Fruit fly (Drosophila melanogaster) whole organism, embryonic: ENCODE results near the gene Cyp28d2.

ENCODE experiments used
- ATbp ChIP-seq: fragments of 200-800 bp; sonication (Bioruptor generic); optimal IDR thresholded peaks from 2 replicates; lab custom pipeline; 2017; ENCODE audit warnings: missing biosample characterization, mild to moderate bottlenecking, missing genetic modification characterization, missing genetic modification reagents
- Atf-2 ChIP-seq: fragments of 200-800 bp; sonication (Bioruptor generic); optimal IDR thresholded peaks from 2 replicates; lab custom pipeline; 2016; ENCODE audit warnings: missing biosample characterization, missing genetic modification characterization
- Blimp-1 ChIP-seq: fragments of 200-800 bp; sonication (Bioruptor generic); optimal IDR thresholded peaks from 3 replicates; lab custom pipeline; 2018; ENCODE audit warnings: missing biosample characterization, missing genetic modification characterization, mild to moderate bottlenecking, moderate library complexity, missing genetic modification reagents
- Bteb2 ChIP-seq: fragments of 200-800 bp; sonication (Bioruptor generic); optimal IDR thresholded peaks from 2 replicates; lab custom pipeline; 2016; ENCODE audit warnings: missing biosample characterization, missing genetic modification characterization
- CG10979 ChIP-seq: fragments of 200-800 bp; sonication (Bioruptor generic); optimal IDR thresholded peaks from 2 replicates; lab custom pipeline; 2018; ENCODE audit warnings: missing biosample characterization, mild to moderate bottlenecking, missing genetic modification characterization, moderate library complexity
- CG11504 ChIP-seq: fragments of 200-800 bp; sonication (Bioruptor generic); optimal IDR thresholded peaks from 3 replicates; lab custom pipeline; 2019; ENCODE audit warnings: missing biosample characterization, mild to moderate bottlenecking, missing genetic modification characterization, moderate library complexity
- CG13296 ChIP-seq: fragments of 200-800 bp; sonication (Bioruptor generic); optimal IDR thresholded peaks from 3 replicates; lab custom pipeline; 2018; ENCODE audit warnings: missing biosample characterization, mild to moderate bottlenecking, missing genetic modification characterization
- CG14710 ChIP-seq: fragments of 200-800 bp; sonication (Bioruptor generic); optimal IDR thresholded peaks from 3 replicates; lab custom pipeline; 2019; ENCODE audit warnings: missing biosample characterization, mild to moderate bottlenecking, missing genetic modification characterization, moderate library complexity
- CG15479 ChIP-seq: fragments of 200-800 bp; sonication (Bioruptor generic); optimal IDR thresholded peaks from 3 replicates; lab custom pipeline; 2019; ENCODE audit warnings: missing biosample characterization, mild to moderate bottlenecking, missing genetic modification characterization, moderate library complexity
- CG1603 ChIP-seq: fragments of 200-800 bp; sonication (Bioruptor generic); optimal IDR thresholded peaks from 2 replicates; lab custom pipeline; 2019; ENCODE audit warnings: missing biosample characterization, mild to moderate bottlenecking, missing genetic modification characterization, moderate library complexity
- CG17359 ChIP-seq: fragments of 200-800 bp; sonication (Bioruptor generic); optimal IDR thresholded peaks from 3 replicates; lab custom pipeline; 2018; ENCODE audit warnings: missing biosample characterization, mild to moderate bottlenecking, missing genetic modification characterization, moderate library complexity
- CG18011 ChIP-seq: fragments of 200-800 bp; sonication (Bioruptor generic); optimal IDR thresholded peaks from 2 replicates; lab custom pipeline; 2017; ENCODE audit warnings: missing biosample characterization, missing genetic modification characterization, mild to moderate bottlenecking, moderate library complexity, missing genotype
- CG18262 ChIP-seq: fragments of 200-800 bp; optimal IDR thresholded peaks from 3 replicates; lab custom pipeline; 2019; ENCODE audit warnings: missing biosample characterization, mild to moderate bottlenecking, missing genetic modification characterization, moderate library complexity
- CG2116 ChIP-seq: fragments of 200-800 bp; sonication (Bioruptor generic); optimal IDR thresholded peaks from 3 replicates; lab custom pipeline; 2018; ENCODE audit warnings: missing biosample characterization, mild to moderate bottlenecking, missing genetic modification characterization
- CG2889 ChIP-seq: fragments of 200-800 bp; sonication (Bioruptor generic); IDR thresholded peaks from 3 replicates; pipeline ENCODE4 v1.3.6; 2022; ENCODE audit warnings: missing biosample characterization, missing genetic modification characterization
- CG30431 ChIP-seq: fragments of 200-800 bp; sonication (Bioruptor generic); optimal IDR thresholded peaks from 2 replicates; lab custom pipeline; 2017; ENCODE audit warnings: missing biosample characterization, missing genetic modification characterization
- CG3065 ChIP-seq: fragments of 200-800 bp; sonication (Bioruptor generic); optimal IDR thresholded peaks from 2 replicates; lab custom pipeline; 2016; ENCODE audit warnings: missing biosample characterization, missing genetic modification characterization
- CG31441 ChIP-seq: fragments of 200-800 bp; sonication (Bioruptor generic); IDR thresholded peaks from 2 replicates; pipeline ENCODE4 v1.3.6; 2022; ENCODE audit warnings: missing biosample characterization, missing genetic modification characterization
- CG3847 ChIP-seq: fragments of 200-800 bp; sonication (Bioruptor generic); IDR thresholded peaks from 2 replicates; pipeline ENCODE4 v1.3.6; 2022; ENCODE audit warnings: missing biosample characterization, missing genetic modification characterization
- CG3995 ChIP-seq: fragments of 200-800 bp; sonication (Bioruptor generic); optimal IDR thresholded peaks from 3 replicates; lab custom pipeline; 2016; ENCODE audit warnings: missing biosample characterization, missing genetic modification characterization
- CG4424 ChIP-seq: fragments of 200-800 bp; sonication (Bioruptor generic); optimal IDR thresholded peaks from 3 replicates; lab custom pipeline; 2016; ENCODE audit warnings: missing biosample characterization, missing genetic modification characterization
- CG6654 ChIP-seq: fragments of 200-800 bp; sonication (Bioruptor generic); optimal IDR thresholded peaks from 2 replicates; lab custom pipeline; 2017; ENCODE audit warnings: missing biosample characterization, mild to moderate bottlenecking, missing genetic modification characterization
- CG6813 ChIP-seq: fragments of 200-800 bp; sonication (Bioruptor generic); optimal IDR thresholded peaks from 2 replicates; lab custom pipeline; 2017; ENCODE audit warnings: missing biosample characterization, missing genetic modification characterization, mild to moderate bottlenecking, moderate library complexity, missing genetic modification reagents
- CG7556 ChIP-seq: fragments of 200-800 bp; sonication (Bioruptor generic); optimal IDR thresholded peaks from 2 replicates; lab custom pipeline; 2017; ENCODE audit warnings: missing biosample characterization, mild to moderate bottlenecking, missing genetic modification characterization
- CG9437 ChIP-seq: fragments of 200-800 bp; sonication (Bioruptor generic); optimal IDR thresholded peaks from 2 replicates; lab custom pipeline; 2018; ENCODE audit warnings: missing biosample characterization, mild to moderate bottlenecking, missing genetic modification characterization
- D ChIP-seq, 2 experiments: fragments of 200-800 bp in 1 of 2; fragments of >200 bp in 1 of 2; sonication (Bioruptor generic) in 1 of 2; optimal IDR thresholded peaks; 2 replicates in 1 of 2; 3 replicates in 1 of 2; lab custom pipeline; 2017; ENCODE audit warnings: mild to moderate bottlenecking in 1 of 2, missing biosample characterization in 1 of 2, missing genetic modification characterization in 1 of 2, missing genetic modification reagents in 1 of 2
- Dp ChIP-seq: fragments of 200-800 bp; sonication (Bioruptor generic); optimal IDR thresholded peaks from 2 replicates; lab custom pipeline; 2018; ENCODE audit warnings: missing biosample characterization, mild to moderate bottlenecking, missing genetic modification characterization, moderate library complexity
- Drgx ChIP-seq: fragments of 200-800 bp; sonication (Bioruptor generic); IDR thresholded peaks from 2 replicates; pipeline ENCODE4 v1.3.6; 2022; ENCODE audit warnings: missing biosample characterization, missing genetic modification characterization
- Hmr ChIP-seq: fragments of 200-800 bp; sonication (Bioruptor generic); optimal IDR thresholded peaks from 3 replicates; lab custom pipeline; 2017; ENCODE audit warnings: mild to moderate bottlenecking, missing biosample characterization, missing genetic modification reagents, missing genetic modification characterization
- MESR4 ChIP-seq: fragments of 200-800 bp; sonication (Bioruptor generic); optimal IDR thresholded peaks from 2 replicates; lab custom pipeline; 2018; ENCODE audit warnings: missing biosample characterization, mild to moderate bottlenecking, missing genetic modification characterization, moderate library complexity
- Ptx1 ChIP-seq: fragments of 200-800 bp; sonication (Bioruptor generic); IDR thresholded peaks from 2 replicates; pipeline ENCODE4 v1.3.6; 2022; ENCODE audit warnings: missing biosample characterization, missing genetic modification characterization
- Sin3A ChIP-seq: fragments of >200 bp; optimal IDR thresholded peaks from 2 replicates; lab custom pipeline; 2018
- Ssrp ChIP-seq: fragments of 200-800 bp; sonication (Bioruptor generic); optimal IDR thresholded peaks from 2 replicates; lab custom pipeline; 2018; ENCODE audit warnings: missing biosample characterization, mild to moderate bottlenecking, missing genetic modification characterization, moderate library complexity
- abd-A ChIP-seq: fragments of 200-800 bp; sonication (Bioruptor generic); optimal IDR thresholded peaks from 3 replicates; lab custom pipeline; 2019; ENCODE audit warnings: missing biosample characterization, mild to moderate bottlenecking, missing genetic modification characterization, moderate library complexity
- ci ChIP-seq: fragments of 200-800 bp; sonication (Bioruptor generic); IDR thresholded peaks from 3 replicates; pipeline ENCODE4 v1.3.6; 2022; ENCODE audit warnings: missing biosample characterization, missing genetic modification characterization
- corto ChIP-seq: fragments of 200-800 bp; sonication (Bioruptor generic); optimal IDR thresholded peaks from 2 replicates; lab custom pipeline; 2016; ENCODE audit warnings: missing biosample characterization, mild to moderate bottlenecking, missing genetic modification characterization, moderate library complexity
- da ChIP-seq: fragments of 200-800 bp; sonication (Bioruptor generic); optimal IDR thresholded peaks from 2 replicates; lab custom pipeline; 2016; ENCODE audit warnings: missing biosample characterization, missing genetic modification characterization
- knrl ChIP-seq: fragments of 200-800 bp; sonication (Bioruptor generic); IDR thresholded peaks from 3 replicates; pipeline ENCODE4 v1.3.6; 2022; ENCODE audit warnings: missing biosample characterization, missing genetic modification characterization; ENCODE audit not compliant: partially characterized antibody
- lbe ChIP-seq: fragments of 200-800 bp; sonication (Bioruptor generic); optimal IDR thresholded peaks from 2 replicates; lab custom pipeline; 2016; ENCODE audit warnings: missing biosample characterization, mild to moderate bottlenecking, missing genetic modification characterization
- org-1 ChIP-seq: fragments of 200-800 bp; sonication (Bioruptor generic); optimal IDR thresholded peaks from 2 replicates; lab custom pipeline; 2017; ENCODE audit warnings: missing biosample characterization, missing genetic modification characterization
- peb ChIP-seq: fragments of 200-800 bp; sonication (Bioruptor generic); IDR thresholded peaks from 2 replicates; pipeline ENCODE4 v1.3.6; 2022; ENCODE audit warnings: missing biosample characterization, missing genetic modification characterization
- phol ChIP-seq: fragments of 200-800 bp; sonication (Bioruptor generic); optimal IDR thresholded peaks from 3 replicates; lab custom pipeline; 2018; ENCODE audit warnings: missing biosample characterization, mild to moderate bottlenecking, missing genetic modification characterization, moderate library complexity
- pros ChIP-seq: fragments of 200-800 bp; sonication (Bioruptor generic); optimal IDR thresholded peaks from 3 replicates; lab custom pipeline; 2019; ENCODE audit warnings: missing biosample characterization, mild to moderate bottlenecking, missing genetic modification characterization, moderate library complexity
- sd ChIP-seq: fragments of 200-800 bp; sonication (Bioruptor generic); optimal IDR thresholded peaks from 3 replicates; lab custom pipeline; 2018; ENCODE audit warnings: missing biosample characterization, mild to moderate bottlenecking, missing genetic modification characterization, moderate library complexity
- sens ChIP-seq: fragments of 200-800 bp; sonication (Bioruptor generic); peaks from one replicate; lab custom pipeline; 2016; ENCODE audit warnings: missing biosample characterization, missing genetic modification characterization
- sob ChIP-seq: fragments of 200-800 bp; sonication (Bioruptor generic); IDR thresholded peaks from 2 replicates; pipeline ENCODE4 v1.3.6; 2022; ENCODE audit warnings: missing biosample characterization, missing genetic modification characterization
- stc ChIP-seq: fragments of 200-800 bp; sonication (Bioruptor generic); IDR thresholded peaks from 2 replicates; pipeline ENCODE4 v1.3.6; 2022; ENCODE audit warnings: missing biosample characterization, missing genetic modification characterization
- tll ChIP-seq, 2 experiments: fragments of 200-800 bp in 1 of 2; fragments of >200 bp in 1 of 2; sonication (Bioruptor generic) in 1 of 2; optimal IDR thresholded peaks; 2 replicates each; lab custom pipeline; 2017 to 2019; ENCODE audit warnings: missing biosample characterization in 2 of 2, missing genetic modification characterization in 2 of 2, mild to moderate bottlenecking in 1 of 2, moderate library complexity in 1 of 2
- zfh1 ChIP-seq: fragments of 200-800 bp; sonication (Bioruptor generic); IDR thresholded peaks from 3 replicates; pipeline ENCODE4 v1.3.6; 2022; ENCODE audit warnings: missing biosample characterization, missing genetic modification characterization

Cyp28d2 gene

dm6 chr2L:5254105-5254711 is 47.1 kb downstream of the Cyp28d2 start (continued):
- TF ChIP-seq CG30431 (peak; percentile 8), sens (GFP tag; lab: Kevin White, UChicago) (peak; percentile 27), zfh1 (GFP tag; lab: Robert Waterston, UW) (0 out of 3 replicates have a peak, but pooled peaks have one; percentile 41), Ssrp (tag; lab: Kevin White, UChicago) (peak; percentile 12), CG3065 (no peak), CG2116 (GFP tag; lab: Kevin White, UChicago) (no peak), peb (GFP tag; lab: Robert Waterston, UW) (no peak), pros (GFP tag; lab: Kevin White, UChicago) (no peak), lbe (peak; percentile 85), Atf-2 (GFP tag; lab: Kevin White, UChicago) (no peak), Blimp-1 (GFP tag; lab: Kevin White, UChicago) (peak; percentile 20), CG14710 (tag; lab: Kevin White, UChicago) (peak; percentile 15), CG4424 (GFP tag; lab: Kevin White, UChicago) (peak; percentile 2), CG9437 (GFP tag; lab: Kevin White, UChicago) (no peak), CG11504 (tag; lab: Kevin White, UChicago) (peak; percentile 26), CG18011 (GFP tag; lab: Kevin White, UChicago) (no peak), CG6813 (no peak), CG10979 (peak; percentile 32), CG3995 (no peak), knrl (no peak), CG7556 (GFP tag; lab: Kevin White, UChicago) (no peak), abd-A (tag; lab: Kevin White, UChicago) (no peak), CG17359 (peak; percentile 6), Drgx (GFP tag; lab: Robert Waterston, UW) (peak; percentile 72), da (GFP tag; lab: Kevin White, UChicago) (no peak), Ptx1 (no peak), Dp (GFP tag; lab: Kevin White, UChicago) (no peak), stc (no peak), Sin3A (lab: Kevin White, UChicago) (no peak), CG31441 (GFP tag; lab: Robert Waterston, UW) (peak; percentile 26; the same call in 1 of the 2 replicates), CG2889 (no peak), phol (tag; lab: Kevin White, UChicago) (peak; percentile 23), CG1603 (tag; lab: Kevin White, UChicago) (peak; percentile 52), CG6654 (GFP tag; lab: Kevin White, UChicago) (no peak), tll (GFP tag; optimal IDR thresholded peaks at IDR 0.05; lab: Kevin White, UChicago) (no peak), CG3847 (GFP tag; lab: Robert Waterston, UW) (no peak), Bteb2 (GFP tag; lab: Kevin White, UChicago) (no peak), Hmr (GFP tag; lab: Kevin White, UChicago) (no peak), D (optimal IDR thresholded peaks at IDR 0.05; lab: Kevin White, UChicago) (no peak), D (GFP tag; optimal IDR thresholded peaks at IDR 0.05; lab: Kevin White, UChicago) (peak; percentile 6), CG13296 (GFP tag; lab: Kevin White, UChicago) (no peak), ci (no peak), org-1 (GFP tag; lab: Kevin White, UChicago) (no peak), MESR4 (GFP tag; lab: Kevin White, UChicago) (no peak), sob (GFP tag; lab: Robert Waterston, UW) (no peak), CG18262 (tag; lab: Kevin White, UChicago) (peak; percentile 23), CG15479 (GFP tag; lab: Kevin White, UChicago) (no peak), sd (no peak), corto (GFP tag; lab: Kevin White, UChicago) (peak; percentile 82), ATbp (GFP tag; lab: Kevin White, UChicago) (no peak)
